Worm (Caenorhabditis elegans): ENCODE measurements around the gene sph-1.

sph-1 gene

DNA sequence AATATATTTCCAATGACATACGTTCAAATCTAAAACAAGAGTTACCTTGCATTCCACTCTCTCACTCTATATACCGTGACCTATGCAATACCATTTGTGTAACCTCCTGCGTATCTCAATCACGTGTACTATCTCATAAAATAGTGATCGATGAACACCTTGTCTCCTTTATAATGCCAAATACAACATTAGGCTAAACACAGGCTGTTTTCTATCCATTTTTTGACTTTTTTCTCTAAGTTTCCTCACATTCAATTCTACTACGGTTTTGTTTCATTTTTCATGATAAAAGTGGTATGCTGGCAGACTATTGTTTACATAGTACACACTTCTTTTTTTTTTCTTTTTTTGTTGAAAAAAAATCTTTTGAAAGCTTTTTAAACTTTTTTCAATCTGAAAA is 12.9 kb upstream of the sph-1 start (continued):
- no peak for TF ChIP-seq ceh-8 (GFP tag; optimal IDR thresholded peaks at IDR 0.05)
- no peak for TF ChIP-seq unc-130 (tag; optimal IDR thresholded peaks at IDR 0.05)
- peak; percentile 45 for TF ChIP-seq blmp-1 (tag; optimal IDR thresholded peaks at IDR 0.05)
- TF ChIP-seq zip-4 (GFP tag; optimal IDR thresholded peaks at IDR 0.05), result no peak
- peak in 1 of 2 experiments; percentile 74 for TF ChIP-seq lin-35 (GFP tag; optimal IDR thresholded peaks at IDR 0.05)
- peak; percentile 23 for TF ChIP-seq nhr-47 (tag; optimal IDR thresholded peaks at IDR 0.05)
- TF ChIP-seq mdl-1 (tag; optimal IDR thresholded peaks at IDR 0.05), result peak in 1 of 2 experiments; percentile 71
- no peak for TF ChIP-seq nhr-84 (tag; optimal IDR thresholded peaks at IDR 0.05)
- no peak for TF ChIP-seq tbx-2 (tag; optimal IDR thresholded peaks at IDR 0.05)
- no peak for TF ChIP-seq xbp-1 (tag; optimal IDR thresholded peaks at IDR 0.05)

DNA sequence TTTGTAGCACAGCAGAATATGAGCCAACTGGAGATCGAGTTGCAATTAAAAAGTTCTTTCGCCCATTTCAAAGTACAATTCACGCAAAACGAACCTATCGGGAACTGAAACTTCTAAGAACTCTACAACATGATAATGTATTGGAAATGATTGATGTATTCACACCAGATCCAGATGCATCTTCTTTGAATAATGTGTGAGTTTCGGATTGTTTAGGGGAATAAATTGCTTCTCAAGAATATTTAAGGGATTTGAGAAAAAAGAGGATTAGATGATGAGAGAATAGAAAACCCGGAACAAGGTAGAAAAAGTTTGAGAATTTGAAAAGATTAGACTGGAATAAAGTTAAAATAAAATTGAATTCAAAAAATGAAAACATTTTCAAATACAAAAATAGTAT is 11.0 kb upstream of the sph-1 start:
- TF ChIP-seq snpc-4 (tag; optimal IDR thresholded peaks at IDR 0.05), result no peak
- no peak for TF ChIP-seq ets-5 (GFP tag; IDR thresholded peaks at IDR 0.05)
- no peak for TF ChIP-seq efl-3 (GFP tag; optimal IDR thresholded peaks at IDR 0.05)
- peak; percentile 65 for TF ChIP-seq dsc-1 (tag; optimal IDR thresholded peaks at IDR 0.05)
- no peak for TF ChIP-seq unc-98 (GFP tag; IDR thresholded peaks at IDR 0.05)

DNA sequence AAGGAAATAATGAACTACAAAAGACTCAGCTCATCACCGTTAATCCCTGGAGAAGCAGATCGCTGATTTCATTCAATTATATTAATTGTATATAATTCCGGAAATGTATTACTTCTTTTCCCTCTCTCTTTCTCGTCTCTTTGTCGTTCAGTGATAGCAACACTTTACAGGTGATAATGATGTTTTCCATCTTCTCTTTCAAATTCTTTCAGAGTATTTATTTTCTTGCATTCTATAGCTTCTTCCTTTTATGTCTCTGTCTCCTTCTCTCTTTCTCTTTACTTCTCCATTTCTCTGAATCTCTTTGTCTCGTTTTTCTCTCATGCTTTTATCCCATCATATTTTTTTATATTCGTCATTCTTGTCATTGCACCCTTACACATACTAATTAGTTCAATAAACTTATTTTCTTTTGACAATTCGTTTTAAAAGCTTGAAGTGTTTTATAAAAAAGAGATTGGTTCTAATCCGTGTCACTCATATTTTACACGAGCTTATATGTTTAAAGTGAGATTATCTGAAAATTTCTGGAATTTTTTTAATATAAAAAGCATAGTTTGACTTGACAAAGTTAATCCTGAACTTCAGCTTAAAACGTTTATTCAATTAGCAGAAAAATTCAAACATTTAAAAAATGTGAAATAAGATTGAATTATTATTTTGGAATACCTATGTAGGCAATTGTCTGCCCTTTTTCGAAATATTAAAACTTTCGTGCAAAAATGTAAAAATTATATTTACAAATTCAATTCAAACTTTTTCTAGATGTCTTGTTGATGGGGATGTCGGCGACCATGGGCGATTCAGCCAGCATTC is 9.6 kb upstream of the sph-1 start, which contains the start of gene pmk-2:
TSS of gene pmk-2 (plus strand) at position 766 of the 816 bp plus-strand sequence.
- TF ChIP-seq sox-4 (tag; optimal IDR thresholded peaks at IDR 0.05), result peak; percentile 47
- TF ChIP-seq dsc-1 (tag; optimal IDR thresholded peaks at IDR 0.05), result peak; percentile 98
- peak; percentile 21 to 24 for TF ChIP-seq efl-1 (optimal IDR thresholded peaks at IDR 0.05)
- TF ChIP-seq efl-1 (GFP tag; optimal IDR thresholded peaks at IDR 0.05 in 1 of 2), result no peak
- peak; percentile 79 for TF ChIP-seq fkh-8 (tag; optimal IDR thresholded peaks at IDR 0.05)
- no peak for TF ChIP-seq F16B12.6 (tag; optimal IDR thresholded peaks at IDR 0.05)
- TF ChIP-seq egl-27 (tag; optimal IDR thresholded peaks at IDR 0.05), result no peak
- TF ChIP-seq mep-1 (tag; optimal IDR thresholded peaks at IDR 0.05), result no peak
- TF ChIP-seq lsy-2 (tag; optimal IDR thresholded peaks at IDR 0.05), result peak; percentile 34 to 37
- TF ChIP-seq ceh-8 (GFP tag; optimal IDR thresholded peaks at IDR 0.05), result peak; percentile 43
- TF ChIP-seq ceh-82 (tag; optimal IDR thresholded peaks at IDR 0.05), result peak in 1 of 3 experiments; percentile 5
- TF ChIP-seq fkh-10 (GFP tag; optimal IDR thresholded peaks at IDR 0.05), result no peak
- TF ChIP-seq nhr-47 (tag; optimal IDR thresholded peaks at IDR 0.05), result peak; percentile 52
- TF ChIP-seq Y116A8C.19 (tag; optimal IDR thresholded peaks at IDR 0.05; ENCODE audit: borderline replicate concordance), result no peak
- no peak for TF ChIP-seq lir-3 (tag; optimal IDR thresholded peaks at IDR 0.05; ENCODE audit: poor library complexity)
- TF ChIP-seq nhr-20 (tag; optimal IDR thresholded peaks at IDR 0.05), result peak; percentile 10
- peak; percentile 41 for TF ChIP-seq fkh-4 (tag; optimal IDR thresholded peaks at IDR 0.05; ENCODE audit: borderline replicate concordance)
- no peak for TF ChIP-seq mab-9 (GFP tag; IDR thresholded peaks at IDR 0.05)
- peak; percentile 22 for TF ChIP-seq hlh-4 (tag; optimal IDR thresholded peaks at IDR 0.05)
- TF ChIP-seq ceh-88 (GFP tag; IDR thresholded peaks at IDR 0.05), result no peak
- peak; percentile 68 for TF ChIP-seq nhr-71 (tag; optimal IDR thresholded peaks at IDR 0.05)
- peak; percentile 28 for TF ChIP-seq fos-1 (tag; optimal IDR thresholded peaks at IDR 0.05)
- peak; percentile 38 for TF ChIP-seq nhr-11 (tag; optimal IDR thresholded peaks at IDR 0.05)
- peak; percentile 76 for TF ChIP-seq lin-14 (GFP tag; optimal IDR thresholded peaks at IDR 0.05)
- no peak for TF ChIP-seq nhr-28 (tag; optimal IDR thresholded peaks at IDR 0.05)
- peak; percentile 70 for TF ChIP-seq pax-3 (tag; optimal IDR thresholded peaks at IDR 0.05)
